Fruit fly (Drosophila melanogaster) whole organism, pupa: ENCODE data around the gene Svip.

ENCODE experiments used
- CG12605 ChIP-seq: fragments of 200-800 bp; sonication (Bioruptor generic); IDR thresholded peaks from 2 replicates; pipeline ENCODE4 v1.3.6; 2022; ENCODE audit warnings: missing biosample characterization, missing genetic modification characterization
- CG14655 ChIP-seq: fragments of 200-800 bp; sonication (Bioruptor generic); optimal IDR thresholded peaks from 3 replicates; lab custom pipeline; 2017; ENCODE audit warnings: mild to moderate bottlenecking, missing biosample characterization, missing genetic modification reagents, missing genetic modification characterization
- CG17806 ChIP-seq: fragments of 200-800 bp; sonication (Bioruptor generic); optimal IDR thresholded peaks from 2 replicates; lab custom pipeline; 2018; ENCODE audit warnings: missing biosample characterization, mild to moderate bottlenecking, missing genetic modification characterization, moderate library complexity
- CG4496 ChIP-seq: fragments of 200-800 bp; sonication (Bioruptor generic); IDR thresholded peaks from 3 replicates; pipeline ENCODE4 v1.3.6; 2022; ENCODE audit warnings: missing biosample characterization, missing genetic modification characterization
- CG8159 ChIP-seq: fragments of 200-800 bp; sonication (Bioruptor generic); optimal IDR thresholded peaks from 3 replicates; lab custom pipeline; 2018; ENCODE audit warnings: missing biosample characterization, mild to moderate bottlenecking, missing genetic modification characterization, moderate library complexity
- CG8301 ChIP-seq: fragments of 200-800 bp; sonication (Bioruptor generic); optimal IDR thresholded peaks from 2 replicates; lab custom pipeline; 2018; ENCODE audit warnings: missing biosample characterization, mild to moderate bottlenecking, missing genetic modification characterization
- fd96Ca ChIP-seq: fragments of 200-800 bp; sonication (Bioruptor generic); IDR thresholded peaks from 3 replicates; pipeline ENCODE4 v1.3.6; 2022; ENCODE audit warnings: missing biosample characterization, missing genetic modification characterization
- gl ChIP-seq: fragments of 200-800 bp; sonication (Bioruptor generic); optimal IDR thresholded peaks from 2 replicates; lab custom pipeline; 2018; ENCODE audit warnings: missing biosample characterization, mild to moderate bottlenecking, missing genetic modification characterization

DNA sequence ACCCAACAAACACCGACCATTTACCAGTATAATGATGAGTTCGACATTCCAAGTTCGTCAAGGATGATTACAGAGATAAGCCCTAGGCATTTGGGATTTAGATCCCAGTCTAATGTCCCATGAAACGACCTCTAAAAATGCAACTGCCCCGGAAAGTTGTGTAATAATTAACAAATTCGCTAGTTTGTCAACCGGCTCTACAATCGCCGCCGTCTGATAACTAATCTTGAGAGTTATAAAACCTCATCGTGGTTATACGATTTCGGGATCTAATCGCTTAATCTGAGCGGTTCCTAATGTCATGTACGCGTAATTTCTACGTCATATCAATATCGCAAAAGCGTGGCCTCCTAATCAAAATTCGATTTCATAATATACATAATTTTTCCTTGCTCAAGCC lies 3.2 kb upstream of the Svip start:
- TF ChIP-seq CG14655 (GFP tag; lab: Kevin White, UChicago) (no peak), CG12605 (no peak), fd96Ca (GFP tag; lab: Robert Waterston, UW) (no peak), CG8301 (tag; lab: Kevin White, UChicago) (no peak), CG8159 (tag; lab: Kevin White, UChicago) (no peak), CG17806 (tag; lab: Kevin White, UChicago) (no peak), gl (no peak), CG4496 (GFP tag; lab: Robert Waterston, UW) (no peak)
